3 fruit fly cellular contexts compared by ENCODE assay signal in genomic region chr2L:14123605-14124004, dm6.
TF ChIP-seq lines count a peak whose summit lies in the region.

No protein-coding gene starts in this region.

- no peak for TF ChIP-seq CTCF in whole organism, embryonic (GFP tag; optimal IDR thresholded peaks at IDR 0.05; lab: Kevin White, UChicago)

TF ChIP-seq in whole organism, embryonic, 481 proteins besides CTCF, POLR2A, EP300 and RAD21 (continues in another document):
- TF ChIP-seq CG17186 (GFP tag; optimal IDR thresholded peaks at IDR 0.05; lab: Kevin White, UChicago), result no peak
- TF ChIP-seq CG31441 (GFP tag; IDR thresholded peaks at IDR 0.05; lab: Robert Waterston, UW), result peak; percentile 49; the same call in 1 of the 2 replicates
- no peak for TF ChIP-seq CG3995 (GFP tag; optimal IDR thresholded peaks at IDR 0.05; lab: Kevin White, UChicago)
- TF ChIP-seq zfh1 (GFP tag; IDR thresholded peaks at IDR 0.05; lab: Robert Waterston, UW), result no peak
- TF ChIP-seq CG18619 (GFP tag; optimal IDR thresholded peaks at IDR 0.05; lab: Kevin White, UChicago), result no peak
- TF ChIP-seq Camta (GFP tag; optimal IDR thresholded peaks at IDR 0.05; lab: Kevin White, UChicago), result no peak
- no peak for TF ChIP-seq Chrac-16 (GFP tag; optimal IDR thresholded peaks at IDR 0.05; lab: Kevin White, UChicago)
- TF ChIP-seq lola (GFP tag; optimal IDR thresholded peaks at IDR 0.05; lab: Kevin White, UChicago), result no peak
- TF ChIP-seq fru (optimal IDR thresholded peaks at IDR 0.05; lab: Kevin White, UChicago), result no peak
- no peak for TF ChIP-seq Nf-YA (GFP tag; IDR thresholded peaks at IDR 0.05; lab: Robert Waterston, UW)
- no peak for TF ChIP-seq CG16813 (GFP tag; IDR thresholded peaks at IDR 0.05; lab: Robert Waterston, UW; ENCODE audit: partially characterized antibody)
- TF ChIP-seq pho (GFP tag; optimal IDR thresholded peaks at IDR 0.05; lab: Kevin White, UChicago), result no peak
- no peak for TF ChIP-seq D (optimal IDR thresholded peaks at IDR 0.05; lab: Kevin White, UChicago)
- peak; percentile 47 for TF ChIP-seq D (GFP tag; optimal IDR thresholded peaks at IDR 0.05; lab: Kevin White, UChicago)
- no peak for TF ChIP-seq Dll (GFP tag; IDR thresholded peaks at IDR 0.05; lab: Robert Waterston, UW; ENCODE audit: partially characterized antibody)
- TF ChIP-seq gem (tag; optimal IDR thresholded peaks at IDR 0.05; lab: Kevin White, UChicago), result peak; percentile 58
- no peak for TF ChIP-seq CG11695 (GFP tag; IDR thresholded peaks at IDR 0.05; lab: Robert Waterston, UW)
- TF ChIP-seq CG12219 (GFP tag; optimal IDR thresholded peaks at IDR 0.05; lab: Kevin White, UChicago), result peak; percentile 34
- no peak for TF ChIP-seq danr (GFP tag; IDR thresholded peaks at IDR 0.05; lab: Robert Waterston, UW)
- TF ChIP-seq Drgx (GFP tag; IDR thresholded peaks at IDR 0.05; lab: Robert Waterston, UW), result no peak
- peak; percentile 8 for TF ChIP-seq Hmr (GFP tag; optimal IDR thresholded peaks at IDR 0.05; lab: Kevin White, UChicago)
- no peak for TF ChIP-seq crol (GFP tag; IDR thresholded peaks at IDR 0.05; lab: Robert Waterston, UW)
- TF ChIP-seq Ravus (GFP tag; IDR thresholded peaks at IDR 0.05; lab: Robert Waterston, UW), result no peak
- peak; percentile 16 for TF ChIP-seq ATbp (GFP tag; optimal IDR thresholded peaks at IDR 0.05; lab: Kevin White, UChicago)
- TF ChIP-seq CG10654 (GFP tag; optimal IDR thresholded peaks at IDR 0.05; lab: Kevin White, UChicago), result peak; percentile 16
- TF ChIP-seq CG12155 (GFP tag; optimal IDR thresholded peaks at IDR 0.05; lab: Kevin White, UChicago), result no peak
- TF ChIP-seq Optix (GFP tag; IDR thresholded peaks at IDR 0.05; lab: Robert Waterston, UW), result no peak
- no peak for TF ChIP-seq rib (GFP tag; IDR thresholded peaks at IDR 0.05; lab: Robert Waterston, UW)
- TF ChIP-seq fu2 (GFP tag; optimal IDR thresholded peaks at IDR 0.05; lab: Kevin White, UChicago), result no peak
- no peak for TF ChIP-seq sd (tag; optimal IDR thresholded peaks at IDR 0.05; lab: Kevin White, UChicago)
- TF ChIP-seq prd (optimal IDR thresholded peaks at IDR 0.05; lab: Kevin White, UChicago), result no peak
- TF ChIP-seq prd (GFP tag; IDR thresholded peaks at IDR 0.05; lab: Robert Waterston, UW), result peak; percentile 10; the same call in 1 of the 3 replicates

TF ChIP-seq in whole organism, prepupa, 60 proteins besides CTCF, POLR2A, EP300 and RAD21:
- TF ChIP-seq Hr39 (GFP tag; optimal IDR thresholded peaks at IDR 0.05; lab: Kevin White, UChicago) (no peak), pdm3 (GFP tag; optimal IDR thresholded peaks at IDR 0.05; lab: Kevin White, UChicago) (peak; percentile 2), CG8632 (GFP tag; optimal IDR thresholded peaks at IDR 0.05; lab: Kevin White, UChicago) (no peak), svp (GFP tag; lab: Kevin White, UChicago) (peak; percentile 49), Eip78C (GFP tag; lab: Kevin White, UChicago) (peak; percentile 1), dac (GFP tag; optimal IDR thresholded peaks at IDR 0.05; lab: Kevin White, UChicago) (no peak)

TF ChIP-seq in whole organism, pupa, 21 proteins besides CTCF, POLR2A, EP300 and RAD21:
- TF ChIP-seq CG17806 (tag; optimal IDR thresholded peaks at IDR 0.05; lab: Kevin White, UChicago) (no peak), CG8159 (tag; optimal IDR thresholded peaks at IDR 0.05; lab: Kevin White, UChicago) (peak; percentile 27), CG15710 (tag; optimal IDR thresholded peaks at IDR 0.05; lab: Kevin White, UChicago) (no peak)
TF ChIP-seq in whole organism, pupa: peak in this region for 1.

Comparison
In these comparisons a context has a peak if more than half of its experiments do, and no peak if none do; other contexts are left out.
1. Of the 7 proteins assayed by ChIP-seq in both whole organism, embryonic and whole organism, prepupa: peak only in whole organism, embryonic: Blimp-1, CG6854 and Sox102F; only in whole organism, prepupa: none; in both: none; in neither: 4.